Worm (Caenorhabditis elegans): ENCODE measurements around the gene unc-130.
A peak's percentile ranks its signal among the peaks of the same experiment; 100 is the strongest.

DNA sequence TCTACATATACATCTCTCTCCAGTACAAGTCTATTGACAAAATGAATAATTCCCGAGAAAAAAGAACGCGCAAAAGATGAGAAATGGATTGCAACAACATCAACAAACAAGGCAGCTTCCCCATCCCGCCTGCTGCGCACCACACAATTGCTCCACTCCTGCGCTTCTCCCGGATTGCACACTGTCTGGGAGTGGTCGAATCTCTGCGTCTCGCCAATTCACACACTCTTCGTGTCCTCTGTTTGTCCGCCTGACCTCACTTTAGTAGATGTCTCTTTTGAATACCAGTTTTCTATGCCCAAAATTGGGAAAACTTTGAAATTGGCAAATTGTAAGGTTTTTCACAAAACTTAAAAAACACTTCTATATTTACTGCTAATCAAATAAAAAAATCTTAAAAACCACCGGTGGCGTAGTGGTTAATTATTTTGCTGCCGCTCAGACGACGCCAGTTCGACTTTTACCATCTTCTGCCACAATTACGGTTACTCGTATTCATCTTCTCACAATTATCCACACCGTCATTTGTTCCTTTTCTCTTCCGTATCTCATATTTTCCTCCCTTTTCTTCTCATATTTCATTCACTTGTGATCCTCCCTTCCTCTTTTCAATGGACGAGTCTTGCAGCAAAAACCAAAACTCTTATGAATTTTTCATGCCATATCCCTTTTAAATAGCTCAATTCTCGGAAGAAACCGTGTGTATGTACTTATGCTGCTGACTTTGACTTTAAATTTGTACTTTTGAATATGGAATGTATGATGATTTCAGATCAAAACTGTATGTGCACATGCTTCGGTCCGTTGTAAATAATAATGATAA, 24.1 kb downstream of the unc-130 start, which contains the start of gene rsf-1:
- no peak for TF ChIP-seq R02D3.7 (tag; optimal IDR thresholded peaks at IDR 0.05)
- no peak for TF ChIP-seq unc-62 (GFP tag; optimal IDR thresholded peaks at IDR 0.05)
- TF ChIP-seq lin-39 (tag; optimal IDR thresholded peaks at IDR 0.05), result no peak
- TF ChIP-seq nhr-25 (tag; optimal IDR thresholded peaks at IDR 0.05), result no peak
- TF ChIP-seq mdl-1 (tag; optimal IDR thresholded peaks at IDR 0.05), result peak in 1 of 2 experiments; percentile 7
- TF ChIP-seq ceh-16 (tag; optimal IDR thresholded peaks at IDR 0.05), result no peak
- TF ChIP-seq nhr-237 (tag; optimal IDR thresholded peaks at IDR 0.05), result no peak
- TF ChIP-seq snpc-4 (tag; optimal IDR thresholded peaks at IDR 0.05), result no peak
- TF ChIP-seq unc-39 (tag; optimal IDR thresholded peaks at IDR 0.05), result no peak
- TF ChIP-seq sem-4 (tag; optimal IDR thresholded peaks at IDR 0.05), result no peak

Measured in whole organism, L2 larva.